Worm (Caenorhabditis elegans) whole organism, L2 larva: ENCODE data around the gene C42C1.9.

Experiments used
- C34F6.9 ChIP-seq: fragments of 150-350 bp; optimal IDR thresholded peaks from 2 replicates; lab custom pipeline; 2014; ENCODE audit warnings: missing biosample characterization, missing genetic modification characterization
- F13H6.1 ChIP-seq: sonication (generic microtip); optimal IDR thresholded peaks from 2 replicates; lab custom pipeline; 2016; ENCODE audit warnings: missing genetic modification characterization, missing compliant biosample characterization
- R02D3.7 ChIP-seq: fragments of 150-350 bp; optimal IDR thresholded peaks from 2 replicates; lab custom pipeline; 2014; ENCODE audit warnings: missing biosample characterization, missing genetic modification characterization
- Y55F3AM.14 ChIP-seq: fragments of 200-800 bp; sonication (Bioruptor generic); optimal IDR thresholded peaks from 2 replicates; lab custom pipeline; 2018; ENCODE audit warnings: mild to moderate bottlenecking, missing genetic modification characterization, missing compliant biosample characterization
- alr-1 ChIP-seq: fragments of 150-350 bp; optimal IDR thresholded peaks from 2 replicates; lab custom pipeline; 2014; ENCODE audit warnings: missing biosample characterization, missing genetic modification characterization
- aly-2 ChIP-seq: fragments of 150-350 bp; optimal IDR thresholded peaks from 2 replicates; lab custom pipeline; 2014; ENCODE audit warnings: missing biosample characterization, missing genetic modification characterization
- ama-1 ChIP-seq: fragments of 150-350 bp; optimal IDR thresholded peaks from 2 replicates; lab custom pipeline; 2018; ENCODE audit warnings: inconsistent platforms
- blmp-1 ChIP-seq: sonication (generic microtip); optimal IDR thresholded peaks from 2 replicates; lab custom pipeline; 2017; ENCODE audit warnings: missing genetic modification characterization, mild to moderate bottlenecking, missing compliant biosample characterization, antibody characterized with exemption, moderate library complexity; ENCODE audit not compliant: insufficient read depth
- ceh-82 ChIP-seq: fragments of 150-350 bp; optimal IDR thresholded peaks from 2 replicates; lab custom pipeline; 2014; ENCODE audit warnings: missing biosample characterization, missing genetic modification characterization
- crh-2 ChIP-seq: sonication (generic microtip); optimal IDR thresholded peaks from 2 replicates; lab custom pipeline; 2017; ENCODE audit warnings: missing biosample characterization, missing genetic modification characterization
- dmd-4 ChIP-seq: sonication (generic microtip); optimal IDR thresholded peaks from 2 replicates; lab custom pipeline; 2017; ENCODE audit warnings: missing biosample characterization, missing genetic modification characterization
- egl-27 ChIP-seq: sonication (generic microtip); optimal IDR thresholded peaks from 3 replicates; lab custom pipeline; 2017; ENCODE audit warnings: missing biosample characterization, missing genetic modification reagents, missing genetic modification characterization
- elt-1 ChIP-seq: fragments of 150-350 bp; optimal IDR thresholded peaks from 2 replicates; lab custom pipeline; 2014; ENCODE audit warnings: missing biosample characterization, missing genetic modification characterization
- elt-3 ChIP-seq: sonication (generic microtip); optimal IDR thresholded peaks from 2 replicates; lab custom pipeline; 2017; ENCODE audit warnings: missing biosample characterization, missing genetic modification characterization
- lin-13 ChIP-seq: fragments of 150-350 bp; optimal IDR thresholded peaks from 2 replicates; lab custom pipeline; 2014; ENCODE audit warnings: missing biosample characterization, missing genetic modification reagents, missing genetic modification characterization
- lsy-2 ChIP-seq, 2 experiments: fragments of 150-350 bp in 1 of 2; sonication (generic microtip) in 1 of 2; optimal IDR thresholded peaks; 2 replicates each; lab custom pipeline; 2014 to 2017; ENCODE audit warnings: missing biosample characterization in 2 of 2, missing genetic modification characterization in 2 of 2
- mbf-1 ChIP-seq: sonication (generic microtip); optimal IDR thresholded peaks from 2 replicates; lab custom pipeline; 2017; ENCODE audit warnings: missing biosample characterization, missing genetic modification characterization
- nhr-11 ChIP-seq: fragments of 150-350 bp; optimal IDR thresholded peaks from 2 replicates; lab custom pipeline; 2014; ENCODE audit warnings: missing biosample characterization, missing genetic modification characterization
- nhr-12 ChIP-seq: fragments of 150-350 bp; optimal IDR thresholded peaks from 2 replicates; lab custom pipeline; 2014; ENCODE audit warnings: missing biosample characterization, missing genetic modification characterization
- nhr-129 ChIP-seq: fragments of 150-350 bp; optimal IDR thresholded peaks from 2 replicates; lab custom pipeline; 2014; ENCODE audit warnings: missing biosample characterization, missing genetic modification characterization
- nhr-21 ChIP-seq: fragments of 150-350 bp; optimal IDR thresholded peaks from 2 replicates; lab custom pipeline; 2014; ENCODE audit warnings: missing biosample characterization, missing genetic modification characterization
- nhr-23 ChIP-seq: fragments of 150-350 bp; optimal IDR thresholded peaks from 2 replicates; lab custom pipeline; 2014; ENCODE audit warnings: missing biosample characterization, missing genetic modification reagents, missing genetic modification characterization
- nhr-237 ChIP-seq: fragments of 150-350 bp; optimal IDR thresholded peaks from 2 replicates; lab custom pipeline; 2014; ENCODE audit warnings: missing biosample characterization, missing genetic modification characterization
- nhr-6 ChIP-seq: fragments of 150-350 bp; optimal IDR thresholded peaks from 2 replicates; lab custom pipeline; 2014; ENCODE audit warnings: missing biosample characterization, missing genetic modification characterization
- sem-4 ChIP-seq: fragments of 150-350 bp; optimal IDR thresholded peaks from 2 replicates; lab custom pipeline; 2014; ENCODE audit warnings: missing biosample characterization, missing genetic modification reagents, missing genetic modification characterization
- skn-1 ChIP-seq: sonication (generic microtip); optimal IDR thresholded peaks from 2 replicates; lab custom pipeline; 2017; ENCODE audit warnings: missing biosample characterization, missing genetic modification characterization
- sma-3 ChIP-seq: sonication (generic microtip); optimal IDR thresholded peaks from 2 replicates; lab custom pipeline; 2016; ENCODE audit warnings: missing genetic modification reagents, missing genetic modification characterization, missing compliant biosample characterization
- sma-9 ChIP-seq, 2 experiments: fragments of 150-350 bp in 1 of 2; sonication (generic microtip) in 1 of 2; optimal IDR thresholded peaks; 2 replicates each; lab custom pipeline; 2014 to 2016; ENCODE audit warnings: missing genetic modification characterization in 2 of 2, mild to moderate bottlenecking in 1 of 2, missing biosample characterization in 1 of 2, missing compliant biosample characterization in 1 of 2, missing genetic modification reagents in 1 of 2, moderate library complexity in 1 of 2
- snpc-4 ChIP-seq: fragments of 150-350 bp; optimal IDR thresholded peaks from 2 replicates; lab custom pipeline; 2014; ENCODE audit warnings: missing biosample characterization, missing genetic modification characterization
- unc-39 ChIP-seq: fragments of 150-350 bp; optimal IDR thresholded peaks from 2 replicates; lab custom pipeline; 2014; ENCODE audit warnings: missing biosample characterization, missing genetic modification characterization
- unc-62 ChIP-seq: fragments of 150-350 bp; optimal IDR thresholded peaks from 2 replicates; lab custom pipeline; 2014; ENCODE audit warnings: missing biosample characterization, missing genetic modification reagents, missing genetic modification characterization
- ztf-1 ChIP-seq: fragments of 200-800 bp; sonication (Bioruptor generic); conservative IDR thresholded peaks from 2 replicates; pipeline ENCODE4 v1.3.6; 2022; ENCODE audit warnings: missing genetic modification characterization, missing compliant biosample characterization
- ztf-11 ChIP-seq: sonication (generic microtip); optimal IDR thresholded peaks from 2 replicates; lab custom pipeline; 2017; ENCODE audit warnings: missing biosample characterization, missing genetic modification characterization
- ztf-4 ChIP-seq: fragments of 150-350 bp; optimal IDR thresholded peaks from 2 replicates; lab custom pipeline; 2014; ENCODE audit warnings: missing biosample characterization, missing genetic modification characterization

Gene C42C1.9

DNA sequence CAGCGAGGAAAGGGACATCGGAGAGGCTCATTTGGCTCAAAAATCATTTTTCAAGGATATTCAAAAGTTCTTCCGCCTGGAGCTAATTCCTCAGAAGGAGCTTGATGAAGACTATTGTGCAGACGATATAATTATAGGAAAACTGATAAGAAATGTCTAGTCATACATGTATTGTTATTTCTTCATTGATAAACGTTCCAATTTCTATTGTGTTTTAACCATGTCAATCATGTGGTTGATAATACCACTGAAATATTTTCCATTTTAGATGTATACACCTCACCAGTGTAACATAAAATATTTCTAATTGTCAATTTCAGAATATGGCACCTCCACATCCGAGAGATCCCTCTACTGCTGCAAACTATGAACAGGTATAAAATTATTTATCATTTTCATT is 9.9 kb upstream of the C42C1.9 start, which contains the start of gene ltah-1.1:
ltah-1.1 (plus strand) TSS at position 283 of the 400 bp plus-strand sequence.
- no peak for TF ChIP-seq blmp-1 (tag; lab: Kevin White, UChicago)
- no peak for TF ChIP-seq elt-3 (tag; lab: Kevin White, UChicago)
- TF ChIP-seq nhr-129 (tag; lab: Kevin White, UChicago) = peak; percentile 20

DNA sequence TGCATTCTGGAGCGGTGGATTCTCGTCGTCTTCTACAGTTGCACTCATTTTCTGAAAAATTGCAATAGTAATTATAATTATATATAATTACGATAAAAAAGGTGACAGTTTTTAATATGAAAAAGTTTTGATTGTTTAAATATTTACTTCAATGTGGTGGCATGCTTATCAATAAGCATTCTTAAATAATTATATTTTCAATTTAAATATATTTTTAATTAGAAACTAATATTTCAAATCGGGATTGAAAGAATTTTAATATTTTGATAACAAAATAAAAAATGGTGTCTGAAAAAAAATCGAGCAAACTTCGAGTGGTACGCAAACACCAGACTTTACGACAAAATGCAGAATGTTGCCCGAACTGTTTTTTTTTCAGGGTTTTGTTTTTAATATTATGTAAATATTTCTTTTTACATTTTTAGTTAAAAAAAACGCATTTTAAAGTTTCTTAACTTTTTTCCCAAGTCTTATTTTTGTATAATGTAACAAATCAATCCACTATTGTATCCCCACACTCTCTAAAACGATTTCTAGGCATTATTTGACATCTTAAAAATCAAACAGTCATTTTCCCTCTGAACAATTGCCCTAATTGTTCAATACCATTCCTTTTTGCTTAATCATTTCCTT is 7.0 kb upstream of the C42C1.9 start, which contains the start of the genes C42C1.12 and C42C1.19:
C42C1.12 (minus strand) TSS at position 51 of the 633 bp plus-strand sequence.
C42C1.19 (plus strand) TSS at position 583 of the 633 bp plus-strand sequence.
- TF ChIP-seq C34F6.9 (tag; lab: Kevin White, UChicago) = peak; percentile 56
- TF ChIP-seq elt-1 (tag; lab: Kevin White, UChicago) = no peak
- TF ChIP-seq lsy-2 (tag; optimal IDR thresholded peaks at IDR 0.05; lab: Kevin White, UChicago) = peak; percentile 6 to 64

DNA sequence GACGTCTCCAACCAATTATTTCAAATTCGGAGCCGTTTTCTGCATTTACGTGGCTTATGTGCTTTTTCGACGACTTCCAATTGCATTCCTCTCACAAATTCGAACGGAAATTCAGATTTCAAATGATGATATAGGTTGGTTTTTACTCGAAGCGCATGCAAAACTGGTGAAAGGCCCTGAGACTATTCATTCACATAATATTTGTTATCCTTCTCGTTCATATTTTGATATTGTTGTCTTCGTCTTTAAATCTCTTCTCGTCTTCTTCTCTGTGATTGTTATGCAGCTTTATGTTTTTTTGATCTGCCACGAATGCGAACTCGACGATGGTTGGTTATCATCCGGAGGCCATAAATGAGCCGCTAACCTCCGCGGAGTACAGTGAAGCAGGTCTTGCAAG is 6.4 kb upstream of the C42C1.9 start, which contains the start of gene hpo-12:
hpo-12 (plus strand) TSS at position 301 of the 400 bp plus-strand sequence.
- peak; percentile 10 for TF ChIP-seq nhr-129 (tag; lab: Kevin White, UChicago)
- TF ChIP-seq elt-1 (tag; lab: Kevin White, UChicago) = no peak

DNA sequence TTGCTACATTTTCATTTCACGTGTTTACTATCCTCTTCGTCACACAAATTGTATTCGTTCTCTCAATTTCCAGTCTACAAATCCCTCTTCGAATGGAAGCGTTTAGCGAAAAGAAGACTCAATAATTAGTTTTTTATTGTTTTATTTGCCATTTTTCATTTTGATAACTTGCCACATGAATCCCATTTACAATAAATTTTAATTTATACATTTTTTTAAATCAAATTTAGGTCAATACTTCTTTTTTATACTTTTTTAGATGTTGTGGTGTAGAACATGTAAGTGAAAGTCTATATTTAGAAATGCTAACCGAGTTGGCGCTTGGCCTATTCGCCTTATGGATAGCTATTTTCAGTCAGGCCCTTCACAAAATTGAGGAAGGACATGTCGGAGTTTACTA is 1.6 kb upstream of the C42C1.9 start, which contains the start of gene erl-1:
erl-1 (plus strand) TSS at position 301 of the 400 bp plus-strand sequence.
- TF ChIP-seq elt-3 (tag; lab: Kevin White, UChicago) = no peak
- no peak for TF ChIP-seq ama-1 (lab: Kevin White, UChicago)
- TF ChIP-seq R02D3.7 = no peak
- no peak for TF ChIP-seq dmd-4 (tag; lab: Kevin White, UChicago)
- no peak for TF ChIP-seq blmp-1 (tag; lab: Kevin White, UChicago)
- no peak for TF ChIP-seq crh-2 (tag; lab: Kevin White, UChicago)
- no peak for TF ChIP-seq nhr-237
- TF ChIP-seq nhr-11 (tag; lab: Kevin White, UChicago) = no peak
- no peak for TF ChIP-seq ceh-82 (tag; lab: Kevin White, UChicago)
- no peak for TF ChIP-seq unc-62 (GFP tag; lab: Kevin White, UChicago)
- TF ChIP-seq nhr-23 (tag; lab: Kevin White, UChicago) = no peak
- no peak for TF ChIP-seq F13H6.1 (tag; lab: Kevin White, UChicago)
- no peak for TF ChIP-seq ztf-1
- no peak for TF ChIP-seq sem-4 (tag; lab: Kevin White, UChicago)
- TF ChIP-seq Y55F3AM.14 = no peak
- TF ChIP-seq alr-1 (tag; lab: Kevin White, UChicago) = no peak
- no peak for TF ChIP-seq sma-3 (GFP tag; lab: Kevin White, UChicago)

DNA sequence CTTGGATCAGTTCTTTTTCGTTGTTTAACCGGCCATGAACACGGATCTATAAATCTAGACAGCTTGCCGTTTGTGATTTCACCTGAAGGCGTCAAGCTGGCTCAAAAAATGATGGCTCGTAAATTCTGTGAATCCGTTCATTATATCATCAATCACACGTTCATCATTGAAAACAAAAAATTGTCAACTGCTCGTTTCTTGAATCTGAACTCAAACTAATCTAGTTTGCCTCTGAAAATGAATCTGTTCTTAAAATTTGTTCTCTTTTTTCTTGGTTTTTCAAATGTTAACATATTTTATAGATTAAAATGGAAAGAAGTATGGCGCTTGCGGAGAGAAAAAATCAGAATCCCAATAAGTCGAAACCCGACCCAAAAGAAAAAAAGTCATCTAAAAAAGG is 1.5 kb downstream of the C42C1.9 start, which contains the start of gene C42C1.8:
C42C1.8 (plus strand) TSS at position 301 of the 400 bp plus-strand sequence.
- TF ChIP-seq nhr-23 (tag; lab: Kevin White, UChicago) (no peak), snpc-4 (tag; lab: Kevin White, UChicago) (no peak), ztf-4 (tag; lab: Kevin White, UChicago) (no peak), skn-1 (tag; lab: Kevin White, UChicago) (no peak), sma-9 (GFP tag; optimal IDR thresholded peaks at IDR 0.05; lab: Kevin White, UChicago) (no peak), sma-9 (tag; optimal IDR thresholded peaks at IDR 0.05; lab: Kevin White, UChicago) (no peak), sma-3 (GFP tag; lab: Kevin White, UChicago) (no peak), lin-13 (GFP tag; lab: Kevin White, UChicago) (no peak), nhr-21 (no peak), lsy-2 (tag; optimal IDR thresholded peaks at IDR 0.05; lab: Kevin White, UChicago) (no peak), nhr-6 (no peak), nhr-237 (no peak), ztf-11 (no peak), aly-2 (tag; lab: Kevin White, UChicago) (no peak), nhr-129 (tag; lab: Kevin White, UChicago) (no peak), nhr-12 (tag; lab: Kevin White, UChicago) (no peak), sem-4 (tag; lab: Kevin White, UChicago) (no peak), egl-27 (tag; lab: Kevin White, UChicago) (no peak), blmp-1 (tag; lab: Kevin White, UChicago) (no peak), mbf-1 (no peak), unc-39 (no peak)
